Fruit fly (Drosophila melanogaster) whole organism, embryonic: Measurements from ENCODE around the gene CG42268.
A peak's percentile ranks its signal among the peaks of the same experiment; 100 is the strongest.

Experiments
- ATbp ChIP-seq: fragments of 200-800 bp; sonication (Bioruptor generic); optimal IDR thresholded peaks from 2 replicates; lab custom pipeline; 2017; ENCODE audit warnings: missing biosample characterization, mild to moderate bottlenecking, missing genetic modification characterization, missing genetic modification reagents
- Aef1 ChIP-seq: fragments of 200-800 bp; sonication (Bioruptor generic); IDR thresholded peaks from 3 replicates; pipeline ENCODE4 v1.3.6; 2022; ENCODE audit warnings: missing biosample characterization, missing genetic modification characterization
- CG10565 ChIP-seq: fragments of 200-800 bp; sonication (Bioruptor generic); optimal IDR thresholded peaks from 3 replicates; lab custom pipeline; 2016; ENCODE audit warnings: missing biosample characterization, mild to moderate bottlenecking, missing genetic modification characterization
- CG12236 ChIP-seq: fragments of 200-800 bp; sonication (Bioruptor generic); optimal IDR thresholded peaks from 2 replicates; lab custom pipeline; 2016; ENCODE audit warnings: missing biosample characterization, missing genetic modification characterization
- CG13287 ChIP-seq: fragments of 200-800 bp; sonication (Bioruptor generic); IDR thresholded peaks from 2 replicates; pipeline ENCODE4 v1.3.6; 2022; ENCODE audit warnings: missing biosample characterization, missing genetic modification characterization; ENCODE audit not compliant: partially characterized antibody
- CG13424 ChIP-seq: fragments of 200-800 bp; sonication (Bioruptor generic); optimal IDR thresholded peaks from 2 replicates; lab custom pipeline; 2019; ENCODE audit warnings: missing biosample characterization, mild to moderate bottlenecking, missing genetic modification characterization, moderate library complexity
- CG13624 ChIP-seq: fragments of 200-800 bp; sonication (Bioruptor generic); optimal IDR thresholded peaks from 2 replicates; lab custom pipeline; 2016; ENCODE audit warnings: missing biosample characterization, missing genetic modification characterization
- CG14441 ChIP-seq: fragments of 200-800 bp; sonication (Bioruptor generic); IDR thresholded peaks from 2 replicates; pipeline ENCODE4 v1.3.6; 2022; ENCODE audit warnings: missing biosample characterization, missing genetic modification characterization
- CG1603 ChIP-seq: fragments of 200-800 bp; sonication (Bioruptor generic); optimal IDR thresholded peaks from 2 replicates; lab custom pipeline; 2019; ENCODE audit warnings: missing biosample characterization, mild to moderate bottlenecking, missing genetic modification characterization, moderate library complexity
- CG16779 ChIP-seq: fragments of 200-800 bp; sonication (Bioruptor generic); IDR thresholded peaks from 2 replicates; pipeline ENCODE4 v1.3.6; 2022; ENCODE audit warnings: missing biosample characterization, missing genetic modification characterization
- CG18619 ChIP-seq: fragments of 200-800 bp; sonication (Bioruptor generic); optimal IDR thresholded peaks from 3 replicates; lab custom pipeline; 2017; ENCODE audit warnings: missing biosample characterization, mild to moderate bottlenecking, missing genetic modification characterization
- CG2678 ChIP-seq: fragments of 200-800 bp; sonication (Bioruptor generic); optimal IDR thresholded peaks from 3 replicates; lab custom pipeline; 2019; ENCODE audit warnings: missing biosample characterization, mild to moderate bottlenecking, missing genetic modification characterization, moderate library complexity
- CG31388 ChIP-seq: fragments of 200-800 bp; sonication (Bioruptor generic); optimal IDR thresholded peaks from 2 replicates; lab custom pipeline; 2016; ENCODE audit warnings: missing biosample characterization, missing genetic modification characterization
- CG3163 ChIP-seq: fragments of 200-800 bp; sonication (Bioruptor generic); optimal IDR thresholded peaks from 3 replicates; lab custom pipeline; 2016; ENCODE audit warnings: missing biosample characterization, missing genetic modification characterization
- CG3407 ChIP-seq: fragments of 200-800 bp; sonication (Bioruptor generic); optimal IDR thresholded peaks from 2 replicates; lab custom pipeline; 2018; ENCODE audit warnings: missing biosample characterization, mild to moderate bottlenecking, missing genetic modification characterization
- CG5245 ChIP-seq: fragments of 200-800 bp; sonication (Bioruptor generic); optimal IDR thresholded peaks from 3 replicates; lab custom pipeline; 2016; ENCODE audit warnings: missing biosample characterization, missing genetic modification characterization
- CG6254 ChIP-seq: fragments of 200-800 bp; sonication (Bioruptor generic); optimal IDR thresholded peaks from 3 replicates; lab custom pipeline; 2017; ENCODE audit warnings: mild to moderate bottlenecking, missing biosample characterization, missing genetic modification reagents, missing genetic modification characterization
- CG6272 ChIP-seq: fragments of 200-800 bp; sonication (Bioruptor generic); IDR thresholded peaks from 2 replicates; pipeline ENCODE4 v1.3.6; 2022; ENCODE audit warnings: missing biosample characterization, missing genetic modification characterization
- CG7928 ChIP-seq: fragments of 200-800 bp; sonication (Bioruptor generic); optimal IDR thresholded peaks from 2 replicates; lab custom pipeline; 2017; ENCODE audit warnings: missing biosample characterization, mild to moderate bottlenecking, missing genetic modification characterization
- CG8388 ChIP-seq: fragments of 200-800 bp; sonication (Bioruptor generic); optimal IDR thresholded peaks from 2 replicates; lab custom pipeline; 2019; ENCODE audit warnings: missing biosample characterization, mild to moderate bottlenecking, missing genetic modification characterization, moderate library complexity
- CrebB ChIP-seq: fragments of 200-800 bp; sonication (Bioruptor generic); optimal IDR thresholded peaks from 3 replicates; lab custom pipeline; 2018; ENCODE audit warnings: missing biosample characterization, mild to moderate bottlenecking, missing genetic modification characterization
- Ets97D ChIP-seq: fragments of 200-800 bp; sonication (Bioruptor generic); optimal IDR thresholded peaks from 3 replicates; lab custom pipeline; 2016; ENCODE audit warnings: missing biosample characterization, missing genetic modification characterization
- Fer3 ChIP-seq: fragments of 200-800 bp; sonication (Bioruptor generic); optimal IDR thresholded peaks from 2 replicates; lab custom pipeline; 2018; ENCODE audit warnings: missing biosample characterization, mild to moderate bottlenecking, missing genetic modification characterization, moderate library complexity
- Hand ChIP-seq: fragments of 200-800 bp; sonication (Bioruptor generic); optimal IDR thresholded peaks from 2 replicates; lab custom pipeline; 2017; ENCODE audit warnings: mild to moderate bottlenecking, missing biosample characterization, missing genetic modification reagents, missing genetic modification characterization
- HmgZ ChIP-seq: fragments of 200-800 bp; sonication (Bioruptor generic); optimal IDR thresholded peaks from 2 replicates; lab custom pipeline; 2018; ENCODE audit warnings: missing biosample characterization, mild to moderate bottlenecking, missing genetic modification characterization
- Hr78 ChIP-seq, 2 experiments: fragments of 200-800 bp in 1 of 2; fragments of >200 bp in 1 of 2; sonication (Bioruptor generic) in 1 of 2; optimal IDR thresholded peaks; 2 replicates each; lab custom pipeline; 2017 to 2019; ENCODE audit warnings: missing biosample characterization in 2 of 2, missing genetic modification characterization in 2 of 2, mild to moderate bottlenecking in 1 of 2, moderate library complexity in 1 of 2
- Hsf ChIP-seq: fragments of 200-800 bp; sonication (Bioruptor generic); optimal IDR thresholded peaks from 3 replicates; lab custom pipeline; 2016; ENCODE audit warnings: missing biosample characterization, missing genetic modification characterization
- Oli ChIP-seq: fragments of 200-800 bp; sonication (Bioruptor generic); optimal IDR thresholded peaks from 2 replicates; lab custom pipeline; 2018; ENCODE audit warnings: missing biosample characterization, mild to moderate bottlenecking, missing genetic modification characterization, moderate library complexity
- Scr ChIP-seq: fragments of 200-800 bp; sonication (Bioruptor generic); IDR thresholded peaks from 2 replicates; pipeline ENCODE4 v1.3.6; 2022; ENCODE audit warnings: missing biosample characterization, missing genetic modification characterization; ENCODE audit not compliant: partially characterized antibody
- aop ChIP-seq: fragments of 200-800 bp; sonication (Bioruptor generic); IDR thresholded peaks from 2 replicates; pipeline ENCODE4 v1.3.6; 2022; ENCODE audit warnings: missing biosample characterization, missing genetic modification characterization
- ash1 ChIP-seq: fragments of 200-800 bp; sonication (Bioruptor generic); optimal IDR thresholded peaks from 2 replicates; lab custom pipeline; 2018; ENCODE audit warnings: missing biosample characterization, mild to moderate bottlenecking, missing genetic modification characterization
- danr ChIP-seq: fragments of 200-800 bp; sonication (Bioruptor generic); IDR thresholded peaks from 2 replicates; pipeline ENCODE4 v1.3.6; 2022; ENCODE audit warnings: missing biosample characterization, missing genetic modification characterization
- dm ChIP-seq: fragments of 200-800 bp; sonication (Bioruptor generic); optimal IDR thresholded peaks from 3 replicates; lab custom pipeline; 2016; ENCODE audit warnings: missing biosample characterization, missing genetic modification characterization
- fd64A ChIP-seq: fragments of 200-800 bp; sonication (Bioruptor generic); optimal IDR thresholded peaks from 3 replicates; lab custom pipeline; 2018; ENCODE audit warnings: missing biosample characterization, mild to moderate bottlenecking, missing genetic modification characterization
- fru ChIP-seq: fragments of >200 bp; optimal IDR thresholded peaks from 2 replicates; lab custom pipeline; 2017
- gt ChIP-seq: fragments of 200-800 bp; sonication (Bioruptor generic); IDR thresholded peaks from 2 replicates; pipeline ENCODE4 v1.3.6; 2022; ENCODE audit warnings: missing biosample characterization, missing genetic modification characterization
- her ChIP-seq: fragments of 200-800 bp; sonication (Bioruptor generic); optimal IDR thresholded peaks from 2 replicates; lab custom pipeline; 2016; ENCODE audit warnings: missing biosample characterization, missing genetic modification characterization
- insv ChIP-seq, 2 experiments: fragments of 200-800 bp; sonication (Bioruptor generic); optimal IDR thresholded peaks; 3 replicates each; lab custom pipeline; 2016 to 2018; ENCODE audit warnings: missing biosample characterization in 2 of 2, missing genetic modification characterization in 2 of 2
- knrl ChIP-seq: fragments of 200-800 bp; sonication (Bioruptor generic); IDR thresholded peaks from 3 replicates; pipeline ENCODE4 v1.3.6; 2022; ENCODE audit warnings: missing biosample characterization, missing genetic modification characterization; ENCODE audit not compliant: partially characterized antibody
- lilli ChIP-seq: fragments of 200-800 bp; sonication (Bioruptor generic); optimal IDR thresholded peaks from 3 replicates; lab custom pipeline; 2016; ENCODE audit warnings: missing biosample characterization, missing genetic modification characterization
- sc ChIP-seq, 3 experiments: fragments of >200 bp in 2 of 3; fragments of 200-800 bp in 1 of 3; sonication (Bioruptor generic) in 1 of 3; optimal IDR thresholded peaks; 2 replicates in 2 of 3; 3 replicates in 1 of 3; lab custom pipeline; 2017; ENCODE audit warnings: mild to moderate bottlenecking in 1 of 3, missing biosample characterization in 1 of 3, missing genetic modification characterization in 1 of 3, missing genetic modification reagents in 1 of 3
- tll ChIP-seq, 2 experiments: fragments of 200-800 bp in 1 of 2; fragments of >200 bp in 1 of 2; sonication (Bioruptor generic) in 1 of 2; optimal IDR thresholded peaks; 2 replicates each; lab custom pipeline; 2017 to 2019; ENCODE audit warnings: missing biosample characterization in 2 of 2, missing genetic modification characterization in 2 of 2, mild to moderate bottlenecking in 1 of 2, moderate library complexity in 1 of 2
- tx ChIP-seq: fragments of 200-800 bp; sonication (Bioruptor generic); optimal IDR thresholded peaks from 2 replicates; lab custom pipeline; 2016; ENCODE audit warnings: missing biosample characterization, missing genetic modification characterization
- usp ChIP-seq: fragments of >200 bp; optimal IDR thresholded peaks from 2 replicates; lab custom pipeline; 2017; ENCODE audit warnings: missing biosample characterization, missing genetic modification characterization
- vnd ChIP-seq: fragments of 200-800 bp; sonication (Bioruptor generic); IDR thresholded peaks from 3 replicates; pipeline ENCODE4 v1.3.6; 2022; ENCODE audit warnings: missing biosample characterization, missing genetic modification characterization; ENCODE audit not compliant: partially characterized antibody
- vvl ChIP-seq: fragments of 200-800 bp; sonication (Bioruptor generic); IDR thresholded peaks from 2 replicates; pipeline ENCODE4 v1.3.6; 2022; ENCODE audit warnings: missing biosample characterization, missing genetic modification characterization
- z ChIP-seq: fragments of 200-800 bp; sonication (Bioruptor generic); IDR thresholded peaks from 3 replicates; pipeline ENCODE4 v1.3.6; 2022; ENCODE audit warnings: missing biosample characterization, missing genetic modification characterization
- zen2 ChIP-seq: fragments of 200-800 bp; sonication (Bioruptor generic); IDR thresholded peaks from 3 replicates; pipeline ENCODE4 v1.3.6; 2022; ENCODE audit warnings: missing biosample characterization, missing genetic modification characterization; ENCODE audit not compliant: partially characterized antibody
- zfh2 ChIP-seq: fragments of 200-800 bp; sonication (Bioruptor generic); optimal IDR thresholded peaks from 2 replicates; lab custom pipeline; 2016; ENCODE audit warnings: missing biosample characterization, missing genetic modification characterization

CG42268 gene

DNA sequence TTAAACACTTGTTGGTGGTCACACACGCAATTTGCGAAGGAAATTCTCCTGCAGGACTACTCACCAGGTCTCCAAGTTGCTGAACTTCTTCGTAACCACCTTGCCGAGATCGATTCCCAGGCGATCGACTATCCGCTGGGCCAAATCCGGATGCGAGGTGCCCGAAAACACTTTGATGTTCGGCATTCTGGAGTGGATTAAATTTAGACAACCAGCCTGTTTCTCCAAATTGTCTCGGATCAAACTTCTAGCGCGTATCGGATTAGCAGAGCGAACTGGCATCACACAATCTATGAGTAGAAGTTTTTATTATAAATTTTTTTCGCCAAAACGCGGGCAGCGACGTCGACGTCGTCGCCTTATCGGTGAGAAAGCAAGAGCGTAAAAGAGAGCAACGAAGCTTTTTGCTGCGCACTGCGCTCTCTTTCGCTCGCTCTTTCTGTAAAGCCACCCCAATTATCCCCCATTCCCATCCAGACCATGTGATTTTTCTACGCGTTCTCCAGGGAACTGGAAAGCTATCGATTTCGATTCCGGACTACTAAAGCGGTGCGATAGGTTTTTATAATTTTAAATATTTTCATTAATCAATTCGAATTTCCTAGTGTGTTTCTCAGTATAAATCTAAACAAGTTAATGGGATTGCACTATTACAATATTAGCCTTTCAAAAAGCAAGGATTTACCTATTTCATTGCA lies 65.9 kb downstream of the CG42268 start (continued):
- TF ChIP-seq CrebB (tag; lab: Kevin White, UChicago) (no peak), CG8388 (no peak), CG5245 (GFP tag; lab: Kevin White, UChicago) (no peak), vnd (GFP tag; lab: Robert Waterston, UW) (no peak), CG6254 (no peak), Hand (GFP tag; lab: Kevin White, UChicago) (no peak), her (GFP tag; lab: Kevin White, UChicago) (no peak), lilli (GFP tag; lab: Kevin White, UChicago) (no peak), Scr (GFP tag; lab: Robert Waterston, UW) (0 out of 2 replicates have a peak, but pooled peaks have one; percentile 33), ATbp (GFP tag; lab: Kevin White, UChicago) (no peak), CG6272 (GFP tag; lab: Robert Waterston, UW) (no peak), CG10565 (GFP tag; lab: Kevin White, UChicago) (no peak), insv (GFP tag; optimal IDR thresholded peaks at IDR 0.05; lab: Kevin White, UChicago) (no peak), usp (no peak), CG7928 (GFP tag; lab: Kevin White, UChicago) (no peak), Ets97D (GFP tag; lab: Kevin White, UChicago) (no peak), dm (GFP tag; lab: Kevin White, UChicago) (no peak), zen2 (peak; percentile 49; the same call in 1 of the 3 replicates), CG2678 (tag; lab: Kevin White, UChicago) (peak; percentile 14), danr (GFP tag; lab: Robert Waterston, UW) (no peak), fd64A (no peak), CG14441 (GFP tag; lab: Robert Waterston, UW) (no peak), CG31388 (GFP tag; lab: Kevin White, UChicago) (no peak), knrl (GFP tag; lab: Robert Waterston, UW) (no peak), CG13287 (GFP tag; lab: Robert Waterston, UW) (peak; percentile 49; the same call in 1 of the 2 replicates), CG13624 (GFP tag; lab: Kevin White, UChicago) (no peak), Hr78 (GFP tag; optimal IDR thresholded peaks at IDR 0.05; lab: Kevin White, UChicago) (no peak), CG1603 (tag; lab: Kevin White, UChicago) (no peak), Fer3 (tag; lab: Kevin White, UChicago) (no peak), Aef1 (GFP tag; lab: Robert Waterston, UW) (no peak), CG3163 (peak; percentile 86), HmgZ (no peak), ash1 (GFP tag; lab: Kevin White, UChicago) (no peak), vvl (GFP tag; lab: Robert Waterston, UW) (0 out of 2 replicates have a peak, but pooled peaks have one; percentile 32), Hsf (GFP tag; lab: Kevin White, UChicago) (no peak), Oli (tag; lab: Kevin White, UChicago) (no peak), CG18619 (GFP tag; lab: Kevin White, UChicago) (no peak), CG16779 (GFP tag; lab: Robert Waterston, UW) (no peak), CG13424 (tag; lab: Kevin White, UChicago) (no peak), fru (lab: Kevin White, UChicago) (no peak), sc (optimal IDR thresholded peaks at IDR 0.05; lab: Kevin White, UChicago) (no peak), sc (GFP tag; optimal IDR thresholded peaks at IDR 0.05; lab: Kevin White, UChicago) (no peak), tx (GFP tag; lab: Kevin White, UChicago) (no peak), zfh2 (GFP tag; lab: Kevin White, UChicago) (no peak), z (GFP tag; lab: Robert Waterston, UW) (no peak), aop (GFP tag; lab: Robert Waterston, UW) (no peak), gt (GFP tag; lab: Robert Waterston, UW) (no peak), CG12236 (GFP tag; lab: Kevin White, UChicago) (no peak), CG3407 (GFP tag; lab: Kevin White, UChicago) (no peak), tll (GFP tag; optimal IDR thresholded peaks at IDR 0.05; lab: Kevin White, UChicago) (no peak)
